Fruit fly (Drosophila melanogaster) whole organism, embryonic: ENCODE results near the gene Gpdh3.

Source experiments
- CG10267 ChIP-seq: fragments of 200-800 bp; sonication (Bioruptor generic); optimal IDR thresholded peaks from 2 replicates; lab custom pipeline; 2018; ENCODE audit warnings: missing biosample characterization, mild to moderate bottlenecking, missing genetic modification characterization, moderate library complexity
- CG10431 ChIP-seq: fragments of 200-800 bp; sonication (Bioruptor generic); optimal IDR thresholded peaks from 3 replicates; lab custom pipeline; 2018; ENCODE audit warnings: missing biosample characterization, mild to moderate bottlenecking, missing genetic modification characterization
- CG10543 ChIP-seq: fragments of 200-800 bp; sonication (Bioruptor generic); optimal IDR thresholded peaks from 3 replicates; lab custom pipeline; 2017; ENCODE audit warnings: missing biosample characterization, mild to moderate bottlenecking, missing genetic modification characterization, moderate library complexity
- CG12236 ChIP-seq: fragments of 200-800 bp; sonication (Bioruptor generic); optimal IDR thresholded peaks from 2 replicates; lab custom pipeline; 2016; ENCODE audit warnings: missing biosample characterization, missing genetic modification characterization
- CG12769 ChIP-seq: fragments of 200-800 bp; sonication (Bioruptor generic); optimal IDR thresholded peaks from 2 replicates; lab custom pipeline; 2019; ENCODE audit warnings: missing biosample characterization, mild to moderate bottlenecking, missing genetic modification characterization, moderate library complexity
- CG15011 ChIP-seq: fragments of 200-800 bp; sonication (Bioruptor generic); optimal IDR thresholded peaks from 3 replicates; lab custom pipeline; 2018; ENCODE audit warnings: missing biosample characterization, mild to moderate bottlenecking, missing genetic modification characterization
- CG15479 ChIP-seq: fragments of 200-800 bp; sonication (Bioruptor generic); optimal IDR thresholded peaks from 3 replicates; lab custom pipeline; 2019; ENCODE audit warnings: missing biosample characterization, mild to moderate bottlenecking, missing genetic modification characterization, moderate library complexity
- CG1602 ChIP-seq: fragments of 200-800 bp; sonication (Bioruptor generic); optimal IDR thresholded peaks from 3 replicates; lab custom pipeline; 2016; ENCODE audit warnings: missing biosample characterization, missing genetic modification characterization
- CG1603 ChIP-seq: fragments of 200-800 bp; sonication (Bioruptor generic); optimal IDR thresholded peaks from 2 replicates; lab custom pipeline; 2019; ENCODE audit warnings: missing biosample characterization, mild to moderate bottlenecking, missing genetic modification characterization, moderate library complexity
- CG17912 ChIP-seq: fragments of 200-800 bp; sonication (Bioruptor generic); optimal IDR thresholded peaks from 2 replicates; lab custom pipeline; 2018; ENCODE audit warnings: missing biosample characterization, mild to moderate bottlenecking, missing genetic modification characterization
- CG3995 ChIP-seq: fragments of 200-800 bp; sonication (Bioruptor generic); optimal IDR thresholded peaks from 3 replicates; lab custom pipeline; 2016; ENCODE audit warnings: missing biosample characterization, missing genetic modification characterization
- CG4820 ChIP-seq: fragments of 200-800 bp; sonication (Bioruptor generic); optimal IDR thresholded peaks from 3 replicates; lab custom pipeline; 2016; ENCODE audit warnings: missing biosample characterization, missing genetic modification characterization
- CG7928 ChIP-seq: fragments of 200-800 bp; sonication (Bioruptor generic); optimal IDR thresholded peaks from 2 replicates; lab custom pipeline; 2017; ENCODE audit warnings: missing biosample characterization, mild to moderate bottlenecking, missing genetic modification characterization
- CG8765 ChIP-seq: fragments of 200-800 bp; sonication (Bioruptor generic); IDR thresholded peaks from 2 replicates; pipeline ENCODE4 v1.3.6; 2022; ENCODE audit warnings: missing biosample characterization, missing genetic modification characterization
- CG9437 ChIP-seq: fragments of 200-800 bp; sonication (Bioruptor generic); optimal IDR thresholded peaks from 2 replicates; lab custom pipeline; 2018; ENCODE audit warnings: missing biosample characterization, mild to moderate bottlenecking, missing genetic modification characterization
- Dll ChIP-seq: fragments of 200-800 bp; sonication (Bioruptor generic); IDR thresholded peaks from 4 replicates; pipeline ENCODE4 v1.3.6; 2022; ENCODE audit warnings: missing biosample characterization, missing genetic modification characterization; ENCODE audit not compliant: partially characterized antibody
- Doc2 ChIP-seq: fragments of 200-800 bp; sonication (Bioruptor generic); IDR thresholded peaks from 2 replicates; pipeline ENCODE4 v1.3.6; 2022; ENCODE audit warnings: missing biosample characterization, missing genetic modification characterization
- Ets97D ChIP-seq: fragments of 200-800 bp; sonication (Bioruptor generic); optimal IDR thresholded peaks from 3 replicates; lab custom pipeline; 2016; ENCODE audit warnings: missing biosample characterization, missing genetic modification characterization
- Fer2 ChIP-seq: fragments of 200-800 bp; sonication (Bioruptor generic); optimal IDR thresholded peaks from 2 replicates; lab custom pipeline; 2018; ENCODE audit warnings: missing biosample characterization, mild to moderate bottlenecking, missing genetic modification characterization, moderate library complexity
- Gsc ChIP-seq: fragments of 200-800 bp; sonication (Bioruptor generic); IDR thresholded peaks from 2 replicates; pipeline ENCODE4 v1.3.6; 2022; ENCODE audit warnings: missing biosample characterization, missing genetic modification characterization
- Hr39 ChIP-seq: fragments of >200 bp; optimal IDR thresholded peaks from 2 replicates; lab custom pipeline; 2017
- Max ChIP-seq: fragments of 200-800 bp; sonication (Bioruptor generic); optimal IDR thresholded peaks from 2 replicates; lab custom pipeline; 2016; ENCODE audit warnings: missing biosample characterization, mild to moderate bottlenecking, missing genetic modification characterization
- Oli ChIP-seq: fragments of 200-800 bp; sonication (Bioruptor generic); optimal IDR thresholded peaks from 2 replicates; lab custom pipeline; 2018; ENCODE audit warnings: missing biosample characterization, mild to moderate bottlenecking, missing genetic modification characterization, moderate library complexity
- Poxn ChIP-seq: fragments of 200-800 bp; sonication (Bioruptor generic); IDR thresholded peaks from 2 replicates; pipeline ENCODE4 v1.3.6; 2022; ENCODE audit warnings: missing biosample characterization, missing genetic modification characterization
- Sox100B ChIP-seq: fragments of 200-800 bp; sonication (Bioruptor generic); optimal IDR thresholded peaks from 3 replicates; lab custom pipeline; 2018; ENCODE audit warnings: missing biosample characterization, mild to moderate bottlenecking, missing genetic modification characterization
- Spps ChIP-seq: fragments of 200-800 bp; sonication (Bioruptor generic); optimal IDR thresholded peaks from 2 replicates; lab custom pipeline; 2018; ENCODE audit warnings: missing biosample characterization, mild to moderate bottlenecking, missing genetic modification characterization
- cato ChIP-seq: fragments of 200-800 bp; sonication (Bioruptor generic); optimal IDR thresholded peaks from 2 replicates; lab custom pipeline; 2016; ENCODE audit warnings: missing biosample characterization, missing genetic modification characterization, borderline replicate concordance
- corto ChIP-seq: fragments of 200-800 bp; sonication (Bioruptor generic); optimal IDR thresholded peaks from 2 replicates; lab custom pipeline; 2016; ENCODE audit warnings: missing biosample characterization, mild to moderate bottlenecking, missing genetic modification characterization, moderate library complexity
- crc ChIP-seq: fragments of 200-800 bp; sonication (Bioruptor generic); optimal IDR thresholded peaks from 2 replicates; lab custom pipeline; 2016; ENCODE audit warnings: missing biosample characterization, missing genetic modification characterization
- dati ChIP-seq: fragments of 200-800 bp; sonication (Bioruptor generic); IDR thresholded peaks from 2 replicates; pipeline ENCODE4 v1.3.6; 2022; ENCODE audit warnings: missing biosample characterization, missing genetic modification characterization
- dimm ChIP-seq: fragments of 200-800 bp; sonication (Bioruptor generic); IDR thresholded peaks from 2 replicates; pipeline ENCODE4 v1.3.6; 2022; ENCODE audit warnings: missing biosample characterization, missing genetic modification characterization
- ftz-f1 ChIP-seq: fragments of 200-800 bp; sonication (Bioruptor generic); optimal IDR thresholded peaks from 2 replicates; lab custom pipeline; 2016; ENCODE audit warnings: missing biosample characterization, missing genetic modification characterization
- gcm ChIP-seq: fragments of 200-800 bp; sonication (Bioruptor generic); optimal IDR thresholded peaks from 2 replicates; lab custom pipeline; 2019; ENCODE audit warnings: missing biosample characterization, mild to moderate bottlenecking, missing genetic modification characterization, moderate library complexity
- gcm2 ChIP-seq: fragments of 200-800 bp; sonication (Bioruptor generic); optimal IDR thresholded peaks from 2 replicates; lab custom pipeline; 2016; ENCODE audit warnings: missing biosample characterization, missing genetic modification characterization
- gem ChIP-seq: fragments of 200-800 bp; sonication (Bioruptor generic); optimal IDR thresholded peaks from 2 replicates; lab custom pipeline; 2019; ENCODE audit warnings: missing biosample characterization, mild to moderate bottlenecking, missing genetic modification characterization, moderate library complexity
- gro ChIP-seq: fragments of 200-800 bp; sonication (Bioruptor generic); optimal IDR thresholded peaks from 2 replicates; lab custom pipeline; 2016; ENCODE audit warnings: missing biosample characterization, missing genetic modification characterization
- gsb-n ChIP-seq: fragments of 200-800 bp; sonication (Bioruptor generic); optimal IDR thresholded peaks from 3 replicates; lab custom pipeline; 2018; ENCODE audit warnings: missing biosample characterization, mild to moderate bottlenecking, missing genetic modification characterization
- hbn ChIP-seq: fragments of 200-800 bp; sonication (Bioruptor generic); IDR thresholded peaks from 2 replicates; pipeline ENCODE4 v1.3.6; 2022; ENCODE audit warnings: missing biosample characterization, missing genetic modification characterization; ENCODE audit not compliant: partially characterized antibody
- jigr1 ChIP-seq: fragments of 200-800 bp; sonication (Bioruptor generic); IDR thresholded peaks from 3 replicates; pipeline ENCODE4 v1.3.6; 2022; ENCODE audit warnings: missing biosample characterization, missing genetic modification characterization
- lilli ChIP-seq: fragments of 200-800 bp; sonication (Bioruptor generic); optimal IDR thresholded peaks from 3 replicates; lab custom pipeline; 2016; ENCODE audit warnings: missing biosample characterization, missing genetic modification characterization
- luna ChIP-seq: fragments of 200-800 bp; sonication (Bioruptor generic); optimal IDR thresholded peaks from 2 replicates; lab custom pipeline; 2016; ENCODE audit warnings: missing biosample characterization, missing genetic modification characterization
- scrt ChIP-seq: fragments of 200-800 bp; sonication (Bioruptor generic); optimal IDR thresholded peaks from 2 replicates; lab custom pipeline; 2018; ENCODE audit warnings: missing biosample characterization, mild to moderate bottlenecking, missing genetic modification characterization, moderate library complexity
- sima ChIP-seq: fragments of 200-800 bp; sonication (Bioruptor generic); optimal IDR thresholded peaks from 2 replicates; lab custom pipeline; 2016; ENCODE audit warnings: missing biosample characterization, missing genetic modification characterization
- sisA ChIP-seq: fragments of 200-800 bp; sonication (Bioruptor generic); IDR thresholded peaks from 2 replicates; pipeline ENCODE4 v1.3.6; 2022; ENCODE audit warnings: missing biosample characterization, missing genetic modification characterization
- slp2 ChIP-seq: fragments of 200-800 bp; sonication (Bioruptor generic); optimal IDR thresholded peaks from 2 replicates; lab custom pipeline; 2016; ENCODE audit warnings: missing biosample characterization, missing genetic modification characterization
- stwl ChIP-seq: fragments of 200-800 bp; sonication (Bioruptor generic); optimal IDR thresholded peaks from 3 replicates; lab custom pipeline; 2018; ENCODE audit warnings: missing biosample characterization, mild to moderate bottlenecking, missing genetic modification characterization, moderate library complexity
- tup ChIP-seq: fragments of 200-800 bp; sonication (Bioruptor generic); optimal IDR thresholded peaks from 2 replicates; lab custom pipeline; 2016; ENCODE audit warnings: missing biosample characterization, mild to moderate bottlenecking, missing genetic modification characterization, moderate library complexity
- zen ChIP-seq: fragments of 200-800 bp; sonication (Bioruptor generic); optimal IDR thresholded peaks from 3 replicates; lab custom pipeline; 2018; ENCODE audit warnings: missing biosample characterization, mild to moderate bottlenecking, missing genetic modification characterization, moderate library complexity
- zfh1 ChIP-seq: fragments of 200-800 bp; sonication (Bioruptor generic); IDR thresholded peaks from 3 replicates; pipeline ENCODE4 v1.3.6; 2022; ENCODE audit warnings: missing biosample characterization, missing genetic modification characterization

Gene Gpdh3

DNA sequence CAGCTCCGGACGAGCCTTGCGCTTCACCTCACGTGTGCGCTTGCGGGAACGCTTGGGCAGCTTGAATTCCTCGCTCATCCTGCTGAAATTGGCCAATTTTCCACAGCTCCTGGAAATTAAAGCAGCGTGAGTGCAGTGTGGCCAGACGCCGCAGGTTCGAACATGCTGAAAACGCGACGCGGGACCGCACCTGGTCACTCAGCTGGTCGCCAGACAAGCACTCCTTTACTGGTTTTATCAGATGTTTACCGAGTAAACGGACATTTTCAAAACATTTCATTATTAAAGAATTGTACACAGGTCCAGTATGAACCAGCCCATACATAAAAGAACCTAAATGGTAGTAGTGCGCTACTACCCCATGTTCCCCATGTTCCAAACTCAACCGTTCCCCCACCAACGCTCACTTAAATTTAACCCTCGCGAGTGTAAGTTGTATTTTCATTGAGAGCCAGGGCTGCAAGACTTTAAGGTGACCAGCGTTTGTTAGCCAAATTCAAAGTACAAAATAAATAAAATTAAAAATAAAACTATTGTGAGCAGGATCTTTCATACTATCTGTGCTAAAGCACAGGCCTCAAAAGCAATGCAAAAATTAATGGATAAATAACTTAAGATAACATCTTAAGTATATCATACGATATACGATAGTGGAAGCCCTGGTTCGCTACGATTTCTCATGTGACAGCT lies 19.5 kb upstream of the Gpdh3 start, which contains the start of the genes JMJD6, CG7071 and Muted:
TSS of gene JMJD6 (minus strand) at position 154 of the 690 bp plus-strand sequence.
TSS of gene CG7071 (plus strand) at position 403 of the 690 bp plus-strand sequence.
TSS of gene Muted (plus strand) at position 403 of the 690 bp plus-strand sequence.
- peak; percentile 90 for TF ChIP-seq CG8765 (GFP tag; lab: Robert Waterston, UW)
- TF ChIP-seq CG7928 (GFP tag; lab: Kevin White, UChicago) = peak; percentile 99
- peak; percentile 87 for TF ChIP-seq stwl (tag; lab: Kevin White, UChicago)
- peak; percentile 88 for TF ChIP-seq CG17912 (GFP tag; lab: Kevin White, UChicago)
- TF ChIP-seq dati (GFP tag; lab: Robert Waterston, UW) = peak; percentile 87
- TF ChIP-seq Gsc (GFP tag; lab: Robert Waterston, UW) = peak; percentile 79
- TF ChIP-seq CG10267 (tag; lab: Kevin White, UChicago) = peak; percentile 86
- TF ChIP-seq CG9437 (GFP tag; lab: Kevin White, UChicago) = peak; percentile 79
- TF ChIP-seq gem = peak; percentile 95
- TF ChIP-seq Max (GFP tag; lab: Kevin White, UChicago) = peak; percentile 92
- peak; percentile 95 for TF ChIP-seq Dll (GFP tag; lab: Robert Waterston, UW)
- peak; percentile 92 for TF ChIP-seq Fer2
- TF ChIP-seq cato = peak; percentile 87
- TF ChIP-seq CG3995 (GFP tag; lab: Kevin White, UChicago) = peak; percentile 71
- peak; percentile 86 for TF ChIP-seq tup (GFP tag; lab: Kevin White, UChicago)
- peak; percentile 64; the same call in 1 of the 2 replicates for TF ChIP-seq dimm (GFP tag; lab: Robert Waterston, UW)
- TF ChIP-seq CG10543 (GFP tag; lab: Kevin White, UChicago) = peak; percentile 94
- peak; percentile 76 for TF ChIP-seq Poxn (GFP tag; lab: Robert Waterston, UW)
- TF ChIP-seq zfh1 = peak; percentile 95
- peak; percentile 77 for TF ChIP-seq crc
- no peak for TF ChIP-seq Hr39 (lab: Kevin White, UChicago)
- peak; percentile 93 for TF ChIP-seq gro
- TF ChIP-seq gcm2 (GFP tag; lab: Kevin White, UChicago) = peak; percentile 65
- peak; percentile 88 for TF ChIP-seq gcm (GFP tag; lab: Kevin White, UChicago)
- TF ChIP-seq sima (GFP tag; lab: Kevin White, UChicago) = peak; percentile 31
- TF ChIP-seq gsb-n = peak; percentile 73
- peak; percentile 74 for TF ChIP-seq ftz-f1
- TF ChIP-seq zen (tag; lab: Kevin White, UChicago) = peak; percentile 88
- TF ChIP-seq Oli (tag; lab: Kevin White, UChicago) = peak; percentile 82
- peak; percentile 86 for TF ChIP-seq CG4820 (GFP tag; lab: Kevin White, UChicago)
- peak; percentile 76 for TF ChIP-seq corto (GFP tag; lab: Kevin White, UChicago)
- peak; percentile 77 for TF ChIP-seq CG10431
- peak; percentile 82 for TF ChIP-seq CG1603
- peak; percentile 97 for TF ChIP-seq lilli
- TF ChIP-seq CG15011 = peak; percentile 71
- peak; percentile 93 for TF ChIP-seq sisA (GFP tag; lab: Robert Waterston, UW)
- peak; percentile 87 for TF ChIP-seq Ets97D
- TF ChIP-seq CG12769 = peak; percentile 74
- peak; percentile 93 for TF ChIP-seq CG1602 (GFP tag; lab: Kevin White, UChicago)
- TF ChIP-seq hbn = peak; percentile 92
- peak; percentile 18; the same call in 1 of the 2 replicates for TF ChIP-seq Doc2 (GFP tag; lab: Robert Waterston, UW)
- peak; percentile 57 for TF ChIP-seq CG12236
- peak; percentile 82 for TF ChIP-seq slp2
- peak; percentile 83 for TF ChIP-seq Sox100B (GFP tag; lab: Kevin White, UChicago)
- TF ChIP-seq Spps (tag; lab: Kevin White, UChicago) = peak; percentile 79
- no peak for TF ChIP-seq CG15479
- peak; percentile 34 for TF ChIP-seq luna (GFP tag; lab: Kevin White, UChicago)
- TF ChIP-seq jigr1 (GFP tag; lab: Robert Waterston, UW) = peak; percentile 79
- TF ChIP-seq scrt (GFP tag; lab: Kevin White, UChicago) = peak; percentile 80
